Worm (Caenorhabditis elegans) whole organism, young adult: ENCODE results near the gene R03G8.1.

Experiments
- B0336.3 ChIP-seq: fragments of 200-800 bp; sonication (Bioruptor generic); IDR thresholded peaks from 2 replicates; pipeline ENCODE4 v1.3.6; 2022; ENCODE audit warnings: missing genetic modification characterization, missing compliant biosample characterization
- F10E7.11 ChIP-seq: sonication (generic microtip); optimal IDR thresholded peaks from 2 replicates; lab custom pipeline; 2017; ENCODE audit warnings: mild to moderate bottlenecking, missing genetic modification characterization, moderate library complexity, missing compliant biosample characterization
- F55B11.4 ChIP-seq: sonication (generic microtip); optimal IDR thresholded peaks from 2 replicates; lab custom pipeline; 2016; ENCODE audit warnings: missing compliant biosample characterization, missing genetic modification characterization, borderline replicate concordance; ENCODE audit not compliant: insufficient read depth
- F57A8.1 ChIP-seq: fragments of 200-800 bp; sonication (Bioruptor generic); optimal IDR thresholded peaks from 2 replicates; lab custom pipeline; 2018; ENCODE audit warnings: mild to moderate bottlenecking, missing genetic modification characterization, moderate library complexity, missing compliant biosample characterization
- T07F8.4 ChIP-seq: sonication (generic microtip); optimal IDR thresholded peaks from 2 replicates; lab custom pipeline; 2016; ENCODE audit warnings: mild to moderate bottlenecking, missing genetic modification characterization, moderate library complexity, missing compliant biosample characterization
- Y53F4B.3 ChIP-seq: fragments of 200-800 bp; sonication (Bioruptor generic); IDR thresholded peaks from 2 replicates; pipeline ENCODE4 v1.3.6; 2022; ENCODE audit warnings: missing genetic modification reagents, missing genetic modification characterization, missing compliant biosample characterization
- Y67H2A.10 ChIP-seq: fragments of 200-800 bp; sonication (Bioruptor generic); conservative IDR thresholded peaks from 2 replicates; pipeline ENCODE4 v1.3.6; 2022; ENCODE audit warnings: missing genetic modification reagents, missing genetic modification characterization, missing compliant biosample characterization
- ama-1 ChIP-seq, 3 experiments: fragments of 150-350 bp in 1 of 3; sonication (generic microtip) in 2 of 3; optimal IDR thresholded peaks; 2 replicates each; lab custom pipeline; 2014 to 2018; ENCODE audit warnings: missing biosample characterization in 2 of 3, missing genetic modification characterization in 2 of 3, missing genetic modification reagents in 2 of 3
- cebp-1 ChIP-seq, 2 experiments: fragments of 200-800 bp in 1 of 2; sonication (Bioruptor generic) in 1 of 2; sonication (generic microtip) in 1 of 2; IDR thresholded peaks in 1 of 2; optimal IDR thresholded peaks in 1 of 2; 2 replicates each; pipeline versions ENCODE4 v1.3.6 to Lab custom; 2017 to 2022; ENCODE audit warnings: missing compliant biosample characterization in 2 of 2, missing genetic modification characterization in 2 of 2, mild to moderate bottlenecking in 1 of 2, missing genetic modification reagents in 1 of 2, moderate library complexity in 1 of 2
- ceh-58 ChIP-seq: fragments of 200-800 bp; sonication (Bioruptor generic); IDR thresholded peaks from 2 replicates; pipeline ENCODE4 v1.3.6; 2022; ENCODE audit warnings: missing genetic modification characterization, missing compliant biosample characterization
- die-1 ChIP-seq: sonication (generic microtip); optimal IDR thresholded peaks from 2 replicates; lab custom pipeline; 2016; ENCODE audit warnings: missing genotype, mild to moderate bottlenecking, missing genetic modification characterization, missing compliant biosample characterization
- dpff-1 ChIP-seq: sonication (generic microtip); optimal IDR thresholded peaks from 2 replicates; lab custom pipeline; 2017; ENCODE audit warnings: mild to moderate bottlenecking, missing genetic modification characterization, missing compliant biosample characterization
- egl-18 ChIP-seq: fragments of 200-800 bp; sonication (Bioruptor generic); IDR thresholded peaks from 2 replicates; pipeline ENCODE4 v1.3.6; 2022; ENCODE audit warnings: missing genetic modification reagents, missing genetic modification characterization, missing compliant biosample characterization
- egrh-3 ChIP-seq: fragments of 200-800 bp; sonication (Bioruptor generic); IDR thresholded peaks from 2 replicates; pipeline ENCODE4 v1.3.6; 2022; ENCODE audit warnings: missing genetic modification reagents, missing genetic modification characterization, missing compliant biosample characterization
- fkh-3 ChIP-seq: sonication (generic microtip); optimal IDR thresholded peaks from 2 replicates; lab custom pipeline; 2016; ENCODE audit warnings: mild to moderate bottlenecking, missing genetic modification characterization, missing compliant biosample characterization
- gei-17 ChIP-seq: fragments of 200-800 bp; sonication (Bioruptor generic); optimal IDR thresholded peaks from 2 replicates; lab custom pipeline; 2018; ENCODE audit warnings: mild to moderate bottlenecking, missing genetic modification characterization, missing compliant biosample characterization
- hmg-20 ChIP-seq: fragments of 200-800 bp; sonication (Bioruptor generic); IDR thresholded peaks from 2 replicates; pipeline ENCODE4 v1.3.6; 2022; ENCODE audit warnings: missing genetic modification reagents, missing genetic modification characterization, missing compliant biosample characterization
- hrde-1 ChIP-seq: sonication (generic microtip); optimal IDR thresholded peaks from 2 replicates; lab custom pipeline; 2016; ENCODE audit warnings: missing genetic modification characterization, mild to moderate bottlenecking, missing compliant biosample characterization, moderate library complexity, missing genotype, missing genetic modification reagents, borderline replicate concordance
- let-526 ChIP-seq: fragments of 200-800 bp; sonication (Bioruptor generic); IDR thresholded peaks from 2 replicates; pipeline ENCODE4 v1.3.6; 2022; ENCODE audit warnings: missing genetic modification reagents, missing genetic modification characterization, missing compliant biosample characterization
- lin-26 ChIP-seq: fragments of 200-800 bp; sonication (Bioruptor generic); IDR thresholded peaks from 2 replicates; pipeline ENCODE4 v1.3.6; 2022; ENCODE audit warnings: missing genetic modification reagents, missing genetic modification characterization, missing compliant biosample characterization
- lsl-1 ChIP-seq: fragments of 200-800 bp; sonication (Bioruptor generic); optimal IDR thresholded peaks from 2 replicates; lab custom pipeline; 2018; ENCODE audit warnings: mild to moderate bottlenecking, missing genetic modification characterization, moderate library complexity, missing compliant biosample characterization
- lsy-27 ChIP-seq: sonication (generic microtip); optimal IDR thresholded peaks from 2 replicates; lab custom pipeline; 2017; ENCODE audit warnings: missing genetic modification characterization, mild to moderate bottlenecking, missing compliant biosample characterization, antibody characterized with exemption, missing genotype, borderline replicate concordance; ENCODE audit not compliant: insufficient read depth
- madf-3 ChIP-seq: fragments of 200-800 bp; sonication (Bioruptor generic); IDR thresholded peaks from 2 replicates; pipeline ENCODE4 v1.3.6; 2022; ENCODE audit warnings: missing genetic modification reagents, missing genetic modification characterization, missing compliant biosample characterization
- madf-6 ChIP-seq: fragments of 200-800 bp; sonication (Bioruptor generic); IDR thresholded peaks from 2 replicates; pipeline ENCODE4 v1.3.6; 2022; ENCODE audit warnings: missing genetic modification reagents, missing genetic modification characterization, missing compliant biosample characterization
- mcd-1 ChIP-seq: fragments of 200-800 bp; sonication (Bioruptor generic); IDR thresholded peaks from 2 replicates; pipeline ENCODE4 v1.3.6; 2022; ENCODE audit warnings: missing genetic modification reagents, missing genetic modification characterization, missing compliant biosample characterization
- mel-28 ChIP-seq: sonication (generic microtip); optimal IDR thresholded peaks from 2 replicates; lab custom pipeline; 2016; ENCODE audit warnings: borderline replicate concordance, mild to moderate bottlenecking, missing genetic modification characterization, missing compliant biosample characterization
- mxl-1 ChIP-seq: sonication (generic microtip); optimal IDR thresholded peaks from 2 replicates; lab custom pipeline; 2016; ENCODE audit warnings: missing genetic modification characterization, missing compliant biosample characterization
- nfya-1 ChIP-seq: sonication (generic microtip); optimal IDR thresholded peaks from 2 replicates; lab custom pipeline; 2017; ENCODE audit warnings: antibody characterized with exemption, missing compliant biosample characterization, missing genetic modification characterization, borderline replicate concordance; ENCODE audit not compliant: insufficient read depth
- nfyb-1 ChIP-seq: fragments of 200-800 bp; sonication (Bioruptor generic); IDR thresholded peaks from 2 replicates; pipeline ENCODE4 v1.3.6; 2022; ENCODE audit warnings: missing genetic modification reagents, missing genetic modification characterization, missing compliant biosample characterization
- nhr-179 ChIP-seq: sonication (generic microtip); optimal IDR thresholded peaks from 2 replicates; lab custom pipeline; 2016; ENCODE audit warnings: mild to moderate bottlenecking, missing genetic modification characterization, missing compliant biosample characterization
- nhr-80 ChIP-seq: sonication (generic microtip); optimal IDR thresholded peaks from 2 replicates; lab custom pipeline; 2016; ENCODE audit warnings: missing genetic modification characterization, missing compliant biosample characterization
- pbrm-1 ChIP-seq: fragments of 200-800 bp; sonication (Bioruptor generic); IDR thresholded peaks from 2 replicates; pipeline ENCODE4 v1.3.6; 2022; ENCODE audit warnings: missing genetic modification reagents, missing genetic modification characterization, missing compliant biosample characterization
- rpc-1 ChIP-seq, 2 experiments: fragments of 150-350 bp in 1 of 2; sonication (generic microtip) in 1 of 2; optimal IDR thresholded peaks; 2 replicates each; lab custom pipeline; 2014 to 2018; ENCODE audit warnings: missing biosample characterization in 1 of 2, missing genetic modification characterization in 1 of 2, missing genetic modification reagents in 1 of 2, missing genotype in 1 of 2
- sdz-38 ChIP-seq: sonication (generic microtip); optimal IDR thresholded peaks from 2 replicates; lab custom pipeline; 2016; ENCODE audit warnings: missing genotype, missing genetic modification characterization, missing compliant biosample characterization
- snpc-1.1 ChIP-seq: sonication (generic microtip); optimal IDR thresholded peaks from 2 replicates; lab custom pipeline; 2017; ENCODE audit warnings: missing genetic modification characterization, mild to moderate bottlenecking, missing compliant biosample characterization, antibody characterized with exemption, moderate library complexity, missing genotype, missing genetic modification reagents; ENCODE audit not compliant: insufficient read depth
- snpc-1.3 ChIP-seq: sonication (generic microtip); optimal IDR thresholded peaks from 2 replicates; lab custom pipeline; 2017; ENCODE audit warnings: missing genetic modification characterization, mild to moderate bottlenecking, missing compliant biosample characterization, antibody characterized with exemption, moderate library complexity, missing genotype, missing genetic modification reagents; ENCODE audit not compliant: insufficient read depth
- sptf-2 ChIP-seq: fragments of 200-800 bp; sonication (Bioruptor generic); optimal IDR thresholded peaks from 2 replicates; lab custom pipeline; 2018; ENCODE audit warnings: mild to moderate bottlenecking, missing genetic modification characterization, missing compliant biosample characterization
- tbp1 ChIP-seq: fragments of 200-800 bp; sonication (Bioruptor generic); optimal IDR thresholded peaks from 2 replicates; lab custom pipeline; 2018; ENCODE audit warnings: mild to moderate bottlenecking, missing genetic modification characterization, missing compliant biosample characterization
- unc-62 ChIP-seq: fragments of 150-350 bp; optimal IDR thresholded peaks from 2 replicates; lab custom pipeline; 2014; ENCODE audit warnings: missing biosample characterization, missing genetic modification reagents, missing genetic modification characterization
- xnd-1 ChIP-seq: sonication (generic microtip); optimal IDR thresholded peaks from 2 replicates; lab custom pipeline; 2016; ENCODE audit warnings: missing genotype, missing genetic modification reagents, missing genetic modification characterization, missing compliant biosample characterization
- ztf-25 ChIP-seq: fragments of 200-800 bp; sonication (Bioruptor generic); IDR thresholded peaks from 2 replicates; pipeline ENCODE4 v1.3.6; 2022; ENCODE audit warnings: missing genetic modification reagents, missing genetic modification characterization, missing compliant biosample characterization
- ztf-26 ChIP-seq: sonication (generic microtip); optimal IDR thresholded peaks from 2 replicates; lab custom pipeline; 2017; ENCODE audit warnings: missing genetic modification characterization, missing compliant biosample characterization
- ztf-28 ChIP-seq: fragments of 200-800 bp; sonication (Bioruptor generic); IDR thresholded peaks from 2 replicates; pipeline ENCODE4 v1.3.6; 2022; ENCODE audit warnings: missing genetic modification reagents, missing genetic modification characterization, missing compliant biosample characterization
- ztf-3 ChIP-seq: fragments of 200-800 bp; sonication (Bioruptor generic); optimal IDR thresholded peaks from 2 replicates; lab custom pipeline; 2018; ENCODE audit warnings: mild to moderate bottlenecking, missing genetic modification characterization, missing compliant biosample characterization

R03G8.1 gene

DNA sequence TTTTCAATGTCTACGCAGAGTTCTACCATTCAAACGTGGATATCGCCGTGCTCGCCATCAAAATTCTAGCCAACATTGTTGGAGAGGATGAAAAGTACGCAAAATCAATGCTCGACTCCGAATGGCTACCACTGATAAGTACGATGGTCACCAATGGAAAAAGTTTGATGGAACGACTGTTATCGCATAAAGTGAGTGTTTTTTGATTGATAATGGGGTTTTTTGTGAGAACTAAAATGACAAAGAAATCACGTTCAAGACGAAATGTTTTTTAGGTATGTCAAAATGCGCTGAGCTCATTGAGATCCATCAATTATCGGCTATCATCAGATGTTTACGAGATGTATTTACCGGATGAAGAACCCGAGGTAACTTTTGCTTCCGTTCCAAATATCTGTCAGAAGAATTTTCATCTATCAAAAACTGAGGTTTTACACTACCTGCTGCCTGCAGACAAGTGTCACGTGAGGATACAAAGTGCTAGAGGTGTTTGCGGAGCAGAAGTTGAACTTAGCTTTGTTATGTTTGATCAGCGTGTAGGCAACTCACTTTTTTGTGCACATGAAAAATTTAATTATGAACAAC lies 21.9 kb downstream of the R03G8.1 start:
- TF ChIP-seq unc-62 (GFP tag; lab: Kevin White, UChicago) (no peak), lin-26 (no peak), snpc-1.3 (tag; lab: Kevin White, UChicago) (no peak), madf-6 (no peak), ztf-3 (GFP tag; lab: Kevin White, UChicago) (no peak), hrde-1 (tag; lab: Kevin White, UChicago) (no peak), ama-1 (optimal IDR thresholded peaks at IDR 0.05; lab: Kevin White, UChicago) (peak; percentile 34), ama-1 (GFP tag; optimal IDR thresholded peaks at IDR 0.05; lab: Kevin White, UChicago) (no peak), madf-3 (GFP tag; lab: Robert Waterston, UW) (0 out of 2 replicates have a peak, but pooled peaks have one; percentile 10), nfyb-1 (GFP tag; lab: Robert Waterston, UW) (no peak), sptf-2 (no peak), pbrm-1 (GFP tag; lab: Robert Waterston, UW) (0 out of 2 replicates have a peak, but pooled peaks have one; percentile 30), tbp1 (no peak), mxl-1 (tag; lab: Kevin White, UChicago) (no peak), lsy-27 (no peak), xnd-1 (tag; lab: Kevin White, UChicago) (no peak), sdz-38 (no peak), nfya-1 (tag; lab: Kevin White, UChicago) (no peak), ztf-28 (GFP tag; lab: Robert Waterston, UW) (no peak), F57A8.1 (no peak), fkh-3 (tag; lab: Kevin White, UChicago) (no peak), gei-17 (GFP tag; lab: Kevin White, UChicago) (no peak), hmg-20 (no peak), die-1 (tag; lab: Kevin White, UChicago) (no peak), egrh-3 (GFP tag; lab: Robert Waterston, UW) (no peak), nhr-80 (tag; lab: Kevin White, UChicago) (peak; percentile 24), ceh-58 (GFP tag; lab: Robert Waterston, UW) (no peak), mcd-1 (GFP tag; lab: Robert Waterston, UW) (no peak), cebp-1 (GFP tag; IDR thresholded peaks at IDR 0.05; lab: Robert Waterston, UW) (no peak), cebp-1 (tag; optimal IDR thresholded peaks at IDR 0.05; lab: Kevin White, UChicago) (no peak), Y67H2A.10 (no peak), T07F8.4 (tag; lab: Kevin White, UChicago) (no peak), ztf-26 (tag; lab: Kevin White, UChicago) (no peak), nhr-179 (tag; lab: Kevin White, UChicago) (no peak), ztf-25 (GFP tag; lab: Robert Waterston, UW) (no peak), B0336.3 (GFP tag; lab: Robert Waterston, UW) (0 out of 2 replicates have a peak, but pooled peaks have one; percentile 40), egl-18 (no peak), F10E7.11 (tag; lab: Kevin White, UChicago) (no peak), let-526 (GFP tag; lab: Robert Waterston, UW) (0 out of 2 replicates have a peak, but pooled peaks have one; percentile 35), F55B11.4 (tag; lab: Kevin White, UChicago) (no peak), dpff-1 (tag; lab: Kevin White, UChicago) (no peak), Y53F4B.3 (GFP tag; lab: Robert Waterston, UW) (no peak), lsl-1 (GFP tag; lab: Kevin White, UChicago) (no peak), rpc-1 (optimal IDR thresholded peaks at IDR 0.05; lab: Kevin White, UChicago) (no peak), rpc-1 (tag; optimal IDR thresholded peaks at IDR 0.05; lab: Kevin White, UChicago) (no peak), snpc-1.1 (tag; lab: Kevin White, UChicago) (no peak), mel-28 (no peak)
